Worm (Caenorhabditis elegans) whole organism, midembryonic: Measurements from ENCODE around the gene C49A9.5.

Experiments
- T22C8.4 ChIP-seq: fragments of 200-800 bp; sonication (Bioruptor generic); IDR thresholded peaks from 2 replicates; pipeline ENCODE4 v1.3.6; 2022; ENCODE audit warnings: missing genetic modification characterization, missing compliant biosample characterization
- cog-1 ChIP-seq: sonication (generic microtip); optimal IDR thresholded peaks from 2 replicates; lab custom pipeline; 2016; ENCODE audit warnings: missing genetic modification characterization, missing compliant biosample characterization
- flt-1 ChIP-seq: fragments of 200-800 bp; sonication (Bioruptor generic); IDR thresholded peaks from 2 replicates; pipeline ENCODE4 v1.3.6; 2022; ENCODE audit warnings: missing genetic modification characterization, missing compliant biosample characterization
- med-1 ChIP-seq: sonication (generic microtip); optimal IDR thresholded peaks from 2 replicates; lab custom pipeline; 2017; ENCODE audit warnings: missing genetic modification characterization, mild to moderate bottlenecking, missing compliant biosample characterization, antibody characterized with exemption, missing genetic modification reagents; ENCODE audit not compliant: insufficient read depth
- ref-1 ChIP-seq: fragments of 200-800 bp; sonication (Bioruptor generic); conservative IDR thresholded peaks from 2 replicates; pipeline ENCODE4 v1.3.6; 2022; ENCODE audit warnings: missing genetic modification reagents, missing genetic modification characterization, missing compliant biosample characterization
- tab-1 ChIP-seq: fragments of 200-800 bp; sonication (Bioruptor generic); IDR thresholded peaks from 2 replicates; pipeline ENCODE4 v1.3.6; 2022; ENCODE audit warnings: missing genetic modification characterization, missing compliant biosample characterization
- ztf-29 ChIP-seq: fragments of 200-800 bp; sonication (Bioruptor generic); IDR thresholded peaks from 2 replicates; pipeline ENCODE4 v1.3.6; 2022; ENCODE audit warnings: missing genetic modification reagents, missing genetic modification characterization, missing compliant biosample characterization

ce11 chrIV:6221878-6222277 lies 8.4 kb downstream of the C49A9.5 start, which contains the start of gene C49A9.3:
- TF ChIP-seq flt-1 (GFP tag; lab: Robert Waterston, UW) (no peak), T22C8.4 (no peak), tab-1 (no peak), cog-1 (no peak), med-1 (GFP tag; lab: Kevin White, UChicago) (no peak), ref-1 (GFP tag; lab: Robert Waterston, UW) (no peak), ztf-29 (GFP tag; lab: Robert Waterston, UW) (no peak)
